Worm (Caenorhabditis elegans) whole organism, young adult: ENCODE data around the gene dpf-2.

Source experiments
- C06A6.2 ChIP-seq: fragments of 200-800 bp; sonication (Bioruptor generic); conservative IDR thresholded peaks from 2 replicates; pipeline ENCODE4 v1.3.6; 2022; ENCODE audit warnings: missing genetic modification characterization, missing compliant biosample characterization
- F37B4.10 ChIP-seq: fragments of 200-800 bp; sonication (Bioruptor generic); IDR thresholded peaks from 2 replicates; pipeline ENCODE4 v1.3.6; 2022; ENCODE audit warnings: missing genetic modification characterization, missing compliant biosample characterization
- F39B2.1 ChIP-seq: fragments of 200-800 bp; sonication (Bioruptor generic); IDR thresholded peaks from 2 replicates; pipeline ENCODE4 v1.3.6; 2022; ENCODE audit warnings: missing genetic modification reagents, missing genetic modification characterization, missing compliant biosample characterization
- F49E8.2 ChIP-seq: sonication (generic microtip); optimal IDR thresholded peaks from 3 replicates; lab custom pipeline; 2017; ENCODE audit warnings: missing genetic modification characterization, mild to moderate bottlenecking, missing compliant biosample characterization, antibody characterized with exemption, moderate library complexity; ENCODE audit not compliant: insufficient read depth
- K11D2.4 ChIP-seq: fragments of 200-800 bp; sonication (Bioruptor generic); IDR thresholded peaks from 2 replicates; pipeline ENCODE4 v1.3.6; 2022; ENCODE audit warnings: missing genetic modification reagents, missing genetic modification characterization, missing compliant biosample characterization
- Y53G8AR.9 ChIP-seq: fragments of 200-800 bp; sonication (Bioruptor generic); conservative IDR thresholded peaks from 2 replicates; pipeline ENCODE4 v1.3.6; 2022; ENCODE audit warnings: missing genetic modification reagents, missing genetic modification characterization, missing compliant biosample characterization
- Y79H2A.3 ChIP-seq: fragments of 200-800 bp; sonication (Bioruptor generic); conservative IDR thresholded peaks from 2 replicates; pipeline ENCODE4 v1.3.6; 2022; ENCODE audit warnings: missing genetic modification reagents, missing genetic modification characterization, missing compliant biosample characterization
- akir-1 ChIP-seq: fragments of 200-800 bp; sonication (Bioruptor generic); optimal IDR thresholded peaks from 2 replicates; lab custom pipeline; 2018; ENCODE audit warnings: mild to moderate bottlenecking, missing genetic modification characterization, moderate library complexity, missing compliant biosample characterization
- aptf-2 ChIP-seq: fragments of 200-800 bp; sonication (Bioruptor generic); conservative IDR thresholded peaks from 2 replicates; pipeline ENCODE4 v1.3.6; 2022; ENCODE audit warnings: missing genetic modification reagents, missing genetic modification characterization, missing compliant biosample characterization
- aptf-3 ChIP-seq: fragments of 200-800 bp; sonication (Bioruptor generic); IDR thresholded peaks from 2 replicates; pipeline ENCODE4 v1.3.6; 2022; ENCODE audit warnings: missing genetic modification characterization, missing compliant biosample characterization
- atf-7 ChIP-seq: sonication (generic microtip); optimal IDR thresholded peaks from 2 replicates; lab custom pipeline; 2017; ENCODE audit warnings: mild to moderate bottlenecking, missing genetic modification characterization, missing compliant biosample characterization
- attf-3 ChIP-seq: fragments of 200-800 bp; sonication (Bioruptor generic); conservative IDR thresholded peaks from 2 replicates; pipeline ENCODE4 v1.3.6; 2022; ENCODE audit warnings: missing genetic modification reagents, missing genetic modification characterization, missing compliant biosample characterization
- bed-1 ChIP-seq: fragments of 200-800 bp; sonication (Bioruptor generic); IDR thresholded peaks from 2 replicates; pipeline ENCODE4 v1.3.6; 2022; ENCODE audit warnings: missing genetic modification reagents, missing genetic modification characterization, missing compliant biosample characterization
- cebp-1 ChIP-seq, 2 experiments: fragments of 200-800 bp in 1 of 2; sonication (Bioruptor generic) in 1 of 2; sonication (generic microtip) in 1 of 2; IDR thresholded peaks in 1 of 2; optimal IDR thresholded peaks in 1 of 2; 2 replicates each; pipeline versions ENCODE4 v1.3.6 to Lab custom; 2017 to 2022; ENCODE audit warnings: missing compliant biosample characterization in 2 of 2, missing genetic modification characterization in 2 of 2, mild to moderate bottlenecking in 1 of 2, missing genetic modification reagents in 1 of 2, moderate library complexity in 1 of 2
- ceh-40 ChIP-seq: fragments of 200-800 bp; sonication (Bioruptor generic); IDR thresholded peaks from 2 replicates; pipeline ENCODE4 v1.3.6; 2022; ENCODE audit warnings: missing genetic modification characterization, missing compliant biosample characterization
- ceh-79 ChIP-seq: sonication (generic microtip); optimal IDR thresholded peaks from 2 replicates; lab custom pipeline; 2017; ENCODE audit warnings: mild to moderate bottlenecking, missing genetic modification characterization, missing compliant biosample characterization
- ceh-91 ChIP-seq: fragments of 200-800 bp; sonication (Bioruptor generic); IDR thresholded peaks from 2 replicates; pipeline ENCODE4 v1.3.6; 2022; ENCODE audit warnings: missing genetic modification reagents, missing genetic modification characterization, missing compliant biosample characterization
- dpl-1 ChIP-seq: fragments of 150-350 bp; optimal IDR thresholded peaks from 2 replicates; lab custom pipeline; 2014; ENCODE audit warnings: missing biosample characterization, missing genetic modification reagents, missing genetic modification characterization
- efl-1 ChIP-seq: fragments of 150-350 bp; optimal IDR thresholded peaks from 2 replicates; lab custom pipeline; 2014; ENCODE audit warnings: missing biosample characterization, missing genetic modification reagents, missing genetic modification characterization
- egl-44 ChIP-seq: fragments of 200-800 bp; sonication (Bioruptor generic); IDR thresholded peaks from 2 replicates; pipeline ENCODE4 v1.3.6; 2022; ENCODE audit warnings: missing genetic modification reagents, missing genetic modification characterization, missing compliant biosample characterization
- ekl-4 ChIP-seq: fragments of 200-800 bp; sonication (Bioruptor generic); IDR thresholded peaks from 2 replicates; pipeline ENCODE4 v1.3.6; 2022; ENCODE audit warnings: missing genetic modification reagents, missing genetic modification characterization, missing compliant biosample characterization
- him-1 ChIP-seq: sonication (generic microtip); optimal IDR thresholded peaks from 2 replicates; lab custom pipeline; 2016; ENCODE audit warnings: missing genotype, missing genetic modification reagents, missing genetic modification characterization, missing compliant biosample characterization
- hlh-12 ChIP-seq: sonication (generic microtip); optimal IDR thresholded peaks from 2 replicates; lab custom pipeline; 2016; ENCODE audit warnings: missing genetic modification characterization, missing compliant biosample characterization
- hmg-1.2 ChIP-seq: fragments of 200-800 bp; sonication (Bioruptor generic); IDR thresholded peaks from 2 replicates; pipeline ENCODE4 v1.3.6; 2022; ENCODE audit warnings: missing genetic modification reagents, missing genetic modification characterization, missing compliant biosample characterization
- hrde-1 ChIP-seq: sonication (generic microtip); optimal IDR thresholded peaks from 2 replicates; lab custom pipeline; 2016; ENCODE audit warnings: missing genetic modification characterization, mild to moderate bottlenecking, missing compliant biosample characterization, moderate library complexity, missing genotype, missing genetic modification reagents, borderline replicate concordance
- hsf-1 ChIP-seq: fragments of 200-800 bp; sonication (Bioruptor generic); IDR thresholded peaks from 2 replicates; pipeline ENCODE4 v1.3.6; 2022; ENCODE audit warnings: missing genetic modification reagents, missing genetic modification characterization, missing compliant biosample characterization
- lag-1 ChIP-seq: fragments of 200-800 bp; sonication (Bioruptor generic); IDR thresholded peaks from 2 replicates; pipeline ENCODE4 v1.3.6; 2022; ENCODE audit warnings: missing genetic modification reagents, missing genetic modification characterization, missing compliant biosample characterization
- madf-10 ChIP-seq: sonication (generic microtip); optimal IDR thresholded peaks from 2 replicates; lab custom pipeline; 2016; ENCODE audit warnings: mild to moderate bottlenecking, missing genetic modification characterization, missing compliant biosample characterization
- madf-3 ChIP-seq: fragments of 200-800 bp; sonication (Bioruptor generic); IDR thresholded peaks from 2 replicates; pipeline ENCODE4 v1.3.6; 2022; ENCODE audit warnings: missing genetic modification reagents, missing genetic modification characterization, missing compliant biosample characterization
- madf-8 ChIP-seq: fragments of 200-800 bp; sonication (Bioruptor generic); conservative IDR thresholded peaks from 2 replicates; pipeline ENCODE4 v1.3.6; 2022; ENCODE audit warnings: missing genetic modification reagents, missing genetic modification characterization, missing compliant biosample characterization
- nfya-1 ChIP-seq: sonication (generic microtip); optimal IDR thresholded peaks from 2 replicates; lab custom pipeline; 2017; ENCODE audit warnings: antibody characterized with exemption, missing compliant biosample characterization, missing genetic modification characterization, borderline replicate concordance; ENCODE audit not compliant: insufficient read depth
- nhr-27 ChIP-seq: fragments of 200-800 bp; sonication (Bioruptor generic); optimal IDR thresholded peaks from 2 replicates; lab custom pipeline; 2018; ENCODE audit warnings: mild to moderate bottlenecking, missing genetic modification characterization, moderate library complexity, missing compliant biosample characterization
- pha-4 ChIP-seq: fragments of 150-350 bp; sonication (generic microtip); optimal IDR thresholded peaks from 2 replicates; lab custom pipeline; 2014; ENCODE audit warnings: missing biosample characterization, missing genetic modification reagents, missing genetic modification characterization
- rec-8 ChIP-seq, 2 experiments: sonication (generic microtip); optimal IDR thresholded peaks; 2 replicates each; lab custom pipeline; 2016; ENCODE audit warnings: mild to moderate bottlenecking in 2 of 2, missing genetic modification characterization in 2 of 2, missing genetic modification reagents in 2 of 2, missing genotype in 2 of 2, missing biosample characterization in 1 of 2, missing compliant biosample characterization in 1 of 2, moderate library complexity in 1 of 2
- repo-1 ChIP-seq: sonication (generic microtip); optimal IDR thresholded peaks from 2 replicates; lab custom pipeline; 2017; ENCODE audit warnings: mild to moderate bottlenecking, missing genetic modification characterization, missing compliant biosample characterization
- sea-2 ChIP-seq: fragments of 200-800 bp; sonication (Bioruptor generic); IDR thresholded peaks from 2 replicates; pipeline ENCODE4 v1.3.6; 2022; ENCODE audit warnings: missing genetic modification characterization, missing compliant biosample characterization
- snpc-1.1 ChIP-seq: sonication (generic microtip); optimal IDR thresholded peaks from 2 replicates; lab custom pipeline; 2017; ENCODE audit warnings: missing genetic modification characterization, mild to moderate bottlenecking, missing compliant biosample characterization, antibody characterized with exemption, moderate library complexity, missing genotype, missing genetic modification reagents; ENCODE audit not compliant: insufficient read depth
- snpc-3.4 ChIP-seq: sonication (generic microtip); optimal IDR thresholded peaks from 2 replicates; lab custom pipeline; 2017; ENCODE audit warnings: missing genetic modification characterization, mild to moderate bottlenecking, missing compliant biosample characterization, antibody characterized with exemption, moderate library complexity, missing genotype, missing genetic modification reagents
- somi-1 ChIP-seq: fragments of 200-800 bp; sonication (Bioruptor generic); optimal IDR thresholded peaks from 2 replicates; lab custom pipeline; 2018; ENCODE audit warnings: mild to moderate bottlenecking, missing genetic modification characterization, missing compliant biosample characterization
- sptf-2 ChIP-seq: fragments of 200-800 bp; sonication (Bioruptor generic); optimal IDR thresholded peaks from 2 replicates; lab custom pipeline; 2018; ENCODE audit warnings: mild to moderate bottlenecking, missing genetic modification characterization, missing compliant biosample characterization
- tbp1 ChIP-seq: fragments of 200-800 bp; sonication (Bioruptor generic); optimal IDR thresholded peaks from 2 replicates; lab custom pipeline; 2018; ENCODE audit warnings: mild to moderate bottlenecking, missing genetic modification characterization, missing compliant biosample characterization
- unc-62 ChIP-seq: fragments of 150-350 bp; optimal IDR thresholded peaks from 2 replicates; lab custom pipeline; 2014; ENCODE audit warnings: missing biosample characterization, missing genetic modification reagents, missing genetic modification characterization
- xnd-1 ChIP-seq: sonication (generic microtip); optimal IDR thresholded peaks from 2 replicates; lab custom pipeline; 2016; ENCODE audit warnings: missing genotype, missing genetic modification reagents, missing genetic modification characterization, missing compliant biosample characterization
- zfh-2 ChIP-seq: fragments of 200-800 bp; sonication (Bioruptor generic); conservative IDR thresholded peaks from 2 replicates; pipeline ENCODE4 v1.3.6; 2022; ENCODE audit warnings: missing genetic modification reagents, missing genetic modification characterization, missing compliant biosample characterization
- ztf-18 ChIP-seq: sonication (generic microtip); optimal IDR thresholded peaks from 2 replicates; lab custom pipeline; 2016; ENCODE audit warnings: missing genotype, mild to moderate bottlenecking, missing genetic modification characterization, missing compliant biosample characterization
- ztf-22 ChIP-seq: fragments of 200-800 bp; sonication (Bioruptor generic); optimal IDR thresholded peaks from 2 replicates; lab custom pipeline; 2018; ENCODE audit warnings: mild to moderate bottlenecking, missing genetic modification characterization, moderate library complexity, missing compliant biosample characterization
- ztf-26 ChIP-seq: sonication (generic microtip); optimal IDR thresholded peaks from 2 replicates; lab custom pipeline; 2017; ENCODE audit warnings: missing genetic modification characterization, missing compliant biosample characterization
- ztf-6 ChIP-seq: fragments of 200-800 bp; sonication (Bioruptor generic); IDR thresholded peaks from 2 replicates; pipeline ENCODE4 v1.3.6; 2022; ENCODE audit warnings: missing genetic modification reagents, missing genetic modification characterization, missing compliant biosample characterization

The dpf-2 gene

DNA sequence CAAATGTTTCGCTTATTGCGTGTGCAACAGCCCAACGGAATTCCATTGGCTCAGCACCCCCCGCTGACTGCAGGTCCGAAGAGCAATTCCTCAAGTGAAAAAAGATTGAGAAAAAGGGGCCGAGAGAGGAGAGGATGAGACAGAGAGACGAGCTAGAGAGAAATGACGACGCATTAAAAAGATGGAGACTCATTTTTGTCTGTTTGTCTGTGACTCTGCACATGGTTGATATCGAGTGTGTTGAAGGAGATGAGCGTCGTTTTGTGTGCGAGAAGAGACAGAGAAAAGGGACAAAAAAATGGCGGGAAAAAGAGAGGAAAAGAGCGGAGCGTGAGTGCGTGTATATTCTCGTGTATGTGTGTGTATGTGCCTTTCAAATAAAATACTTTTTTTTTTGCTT is 9.4 kb downstream of the dpf-2 start (continued):
- TF ChIP-seq snpc-3.4 (tag; lab: Kevin White, UChicago): no peak
- TF ChIP-seq Y79H2A.3 (GFP tag; lab: Robert Waterston, UW): no peak
- TF ChIP-seq hsf-1 (GFP tag; lab: Robert Waterston, UW): no peak
- TF ChIP-seq dpl-1 (GFP tag; lab: Kevin White, UChicago): peak; percentile 19
- TF ChIP-seq rec-8 (tag; optimal IDR thresholded peaks at IDR 0.05; lab: Kevin White, UChicago): no peak
- TF ChIP-seq ztf-22: no peak
- no peak for TF ChIP-seq akir-1 (GFP tag; lab: Kevin White, UChicago)
- no peak for TF ChIP-seq nhr-27 (tag; lab: Kevin White, UChicago)
- no peak for TF ChIP-seq F37B4.10 (GFP tag; lab: Robert Waterston, UW)
- no peak for TF ChIP-seq attf-3 (GFP tag; lab: Robert Waterston, UW)
- TF ChIP-seq F49E8.2 (tag; lab: Kevin White, UChicago): no peak
- TF ChIP-seq repo-1 (tag; lab: Kevin White, UChicago): no peak
- no peak for TF ChIP-seq bed-1 (GFP tag; lab: Robert Waterston, UW)
- 0 out of 2 replicates have a peak, but pooled peaks have one; percentile 33 for TF ChIP-seq Y53G8AR.9 (GFP tag; lab: Robert Waterston, UW)
- peak; percentile 81 for TF ChIP-seq somi-1 (GFP tag; lab: Kevin White, UChicago)
- TF ChIP-seq nfya-1 (tag; lab: Kevin White, UChicago): no peak
- no peak for TF ChIP-seq lag-1 (GFP tag; lab: Robert Waterston, UW)
- no peak for TF ChIP-seq ceh-79
- no peak for TF ChIP-seq hrde-1 (tag; lab: Kevin White, UChicago)
- no peak for TF ChIP-seq snpc-1.1 (tag; lab: Kevin White, UChicago)
- peak; percentile 58 for TF ChIP-seq atf-7 (tag; lab: Kevin White, UChicago)
- TF ChIP-seq madf-8: no peak
- TF ChIP-seq ceh-91 (GFP tag; lab: Robert Waterston, UW): no peak
- peak; percentile 53 for TF ChIP-seq pha-4
- peak; percentile 41 for TF ChIP-seq ztf-18
- no peak for TF ChIP-seq madf-3
- TF ChIP-seq K11D2.4 (GFP tag; lab: Robert Waterston, UW): peak; percentile 53; the same call in 1 of the 2 replicates
- peak; percentile 57 for TF ChIP-seq ztf-26 (tag; lab: Kevin White, UChicago)
- no peak for TF ChIP-seq aptf-2
- no peak for TF ChIP-seq ceh-40 (GFP tag; lab: Robert Waterston, UW)
- no peak for TF ChIP-seq egl-44 (GFP tag; lab: Robert Waterston, UW)
- no peak for TF ChIP-seq him-1 (tag; lab: Kevin White, UChicago)
- no peak for TF ChIP-seq cebp-1 (GFP tag; IDR thresholded peaks at IDR 0.05; lab: Robert Waterston, UW)
- peak; percentile 81 for TF ChIP-seq cebp-1 (tag; optimal IDR thresholded peaks at IDR 0.05; lab: Kevin White, UChicago)
- TF ChIP-seq xnd-1 (tag; lab: Kevin White, UChicago): no peak
- peak; percentile 78 for TF ChIP-seq madf-10 (tag; lab: Kevin White, UChicago)
- TF ChIP-seq F39B2.1: no peak
- TF ChIP-seq unc-62 (GFP tag; lab: Kevin White, UChicago): no peak
- TF ChIP-seq zfh-2 (GFP tag; lab: Robert Waterston, UW): peak; percentile 96
- no peak for TF ChIP-seq sea-2 (GFP tag; lab: Robert Waterston, UW)
- peak; percentile 57 for TF ChIP-seq tbp1 (GFP tag; lab: Kevin White, UChicago)
- no peak for TF ChIP-seq ekl-4 (GFP tag; lab: Robert Waterston, UW)
- no peak for TF ChIP-seq aptf-3 (GFP tag; lab: Robert Waterston, UW)
- TF ChIP-seq efl-1 (GFP tag; lab: Kevin White, UChicago): peak; percentile 15
- peak; percentile 82 for TF ChIP-seq hmg-1.2 (GFP tag; lab: Robert Waterston, UW)
- no peak for TF ChIP-seq hlh-12 (tag; lab: Kevin White, UChicago)
- TF ChIP-seq C06A6.2 (GFP tag; lab: Robert Waterston, UW): peak; percentile 52; the same call in 1 of the 2 replicates
- TF ChIP-seq ztf-6 (GFP tag; lab: Robert Waterston, UW): peak; percentile 28; the same call in 1 of the 2 replicates
- TF ChIP-seq sptf-2: no peak
